5 fruit fly cellular contexts compared by ENCODE assay signal in genomic region chr3L:13237056-13237455, dm6.
TF ChIP-seq lines count a peak whose summit lies in the region.

No protein-coding gene starts in this region.

- no peak for TF ChIP-seq CTCF in whole organism, embryonic (GFP tag; optimal IDR thresholded peaks at IDR 0.05; lab: Kevin White, UChicago)

TF ChIP-seq in whole organism, adult, 20 proteins besides CTCF, POLR2A, EP300 and RAD21:
- TF ChIP-seq bab1 (GFP tag; optimal IDR thresholded peaks at IDR 0.05; lab: Kevin White, UChicago) (peak; percentile 6), pad (GFP tag; optimal IDR thresholded peaks at IDR 0.05; lab: Kevin White, UChicago) (no peak), CG1620 (GFP tag; optimal IDR thresholded peaks at IDR 0.05; lab: Kevin White, UChicago) (no peak)

TF ChIP-seq in whole organism, embryonic, 481 proteins besides CTCF, POLR2A, EP300 and RAD21 (continues in another document):
- no peak for TF ChIP-seq CG16813 (GFP tag; IDR thresholded peaks at IDR 0.05; lab: Robert Waterston, UW; ENCODE audit: partially characterized antibody)
- TF ChIP-seq CG17802 (tag; optimal IDR thresholded peaks at IDR 0.05; lab: Kevin White, UChicago): no peak
- TF ChIP-seq emc (GFP tag; optimal IDR thresholded peaks at IDR 0.05; lab: Kevin White, UChicago): no peak
- no peak for TF ChIP-seq ttk (GFP tag; IDR thresholded peaks at IDR 0.05; lab: Robert Waterston, UW)
- no peak for TF ChIP-seq eyg (GFP tag; optimal IDR thresholded peaks at IDR 0.05; lab: Kevin White, UChicago)
- TF ChIP-seq disco-r (GFP tag; optimal IDR thresholded peaks at IDR 0.05; lab: Kevin White, UChicago): no peak
- no peak for TF ChIP-seq CG42726 (GFP tag; IDR thresholded peaks at IDR 0.05; lab: Robert Waterston, UW; ENCODE audit: partially characterized antibody)
- no peak for TF ChIP-seq CG15479 (GFP tag; optimal IDR thresholded peaks at IDR 0.05; lab: Kevin White, UChicago)
- TF ChIP-seq ham (GFP tag; IDR thresholded peaks at IDR 0.05; lab: Robert Waterston, UW): no peak
- TF ChIP-seq CkIIα-i1 (GFP tag; IDR thresholded peaks at IDR 0.05; lab: Robert Waterston, UW): no peak
- no peak for TF ChIP-seq toy (GFP tag; IDR thresholded peaks at IDR 0.05; lab: Robert Waterston, UW)
- no peak for TF ChIP-seq CG1602 (GFP tag; optimal IDR thresholded peaks at IDR 0.05; lab: Kevin White, UChicago)
- no peak for TF ChIP-seq CG1603 (tag; optimal IDR thresholded peaks at IDR 0.05; lab: Kevin White, UChicago)
- TF ChIP-seq Abd-B (GFP tag; optimal IDR thresholded peaks at IDR 0.05; lab: Kevin White, UChicago): no peak
- TF ChIP-seq Hr51 (GFP tag; optimal IDR thresholded peaks at IDR 0.05; lab: Kevin White, UChicago): peak in 1 of 2 experiments; percentile 28
- no peak for TF ChIP-seq az2 (GFP tag; optimal IDR thresholded peaks at IDR 0.05; lab: Kevin White, UChicago)
- no peak for TF ChIP-seq CG31365 (tag; optimal IDR thresholded peaks at IDR 0.05; lab: Kevin White, UChicago)
- no peak for TF ChIP-seq Oli (tag; optimal IDR thresholded peaks at IDR 0.05; lab: Kevin White, UChicago)
- TF ChIP-seq sim (GFP tag; IDR thresholded peaks at IDR 0.05; lab: Robert Waterston, UW): no peak
- TF ChIP-seq CG30431 (GFP tag; optimal IDR thresholded peaks at IDR 0.05; lab: Kevin White, UChicago): no peak
- TF ChIP-seq sna (GFP tag; IDR thresholded peaks at IDR 0.05; lab: Robert Waterston, UW; ENCODE audit: partially characterized antibody): no peak
- no peak for TF ChIP-seq CG17186 (GFP tag; optimal IDR thresholded peaks at IDR 0.05; lab: Kevin White, UChicago)
- TF ChIP-seq ERR (GFP tag; optimal IDR thresholded peaks at IDR 0.05; lab: Kevin White, UChicago): no peak

TF ChIP-seq in whole organism, prepupa, 60 proteins besides CTCF, POLR2A, EP300 and RAD21:
- TF ChIP-seq dsx (GFP tag; optimal IDR thresholded peaks at IDR 0.05; lab: Kevin White, UChicago; ENCODE audit: poor library complexity, severe bottlenecking) (peak; percentile 46), CG6276 (GFP tag; optimal IDR thresholded peaks at IDR 0.05; lab: Kevin White, UChicago) (peak; percentile 17), CG3032 (tag; optimal IDR thresholded peaks at IDR 0.05; lab: Kevin White, UChicago) (peak; percentile 24), CG32006 (GFP tag; optimal IDR thresholded peaks at IDR 0.05; lab: Kevin White, UChicago) (peak; percentile 29), CG15336 (GFP tag; IDR thresholded peaks at IDR 0.05; lab: Robert Waterston, UW) (0 out of 2 replicates have a peak, but pooled peaks have one; percentile 12), Ets21C (GFP tag; optimal IDR thresholded peaks at IDR 0.05; lab: Kevin White, UChicago) (no peak)
TF ChIP-seq in whole organism, prepupa: peak in this region for 5.

TF ChIP-seq in whole organism, pupa, 21 proteins besides CTCF, POLR2A, EP300 and RAD21:
- TF ChIP-seq Pif1A (GFP tag; optimal IDR thresholded peaks at IDR 0.05; lab: Kevin White, UChicago) (no peak), CG12605 (GFP tag; IDR thresholded peaks at IDR 0.05; lab: Robert Waterston, UW) (no peak; the same call in 1 of the 2 replicates), CG9948 (tag; optimal IDR thresholded peaks at IDR 0.05; lab: Kevin White, UChicago) (peak; percentile 18), fd96Ca (GFP tag; IDR thresholded peaks at IDR 0.05; lab: Robert Waterston, UW) (no peak), Pif1B (GFP tag; optimal IDR thresholded peaks at IDR 0.05; lab: Kevin White, UChicago) (no peak), CG34367 (tag; optimal IDR thresholded peaks at IDR 0.05; lab: Kevin White, UChicago) (no peak), gl (tag; optimal IDR thresholded peaks at IDR 0.05; lab: Kevin White, UChicago) (no peak), CG13204 (GFP tag; optimal IDR thresholded peaks at IDR 0.05; lab: Kevin White, UChicago) (no peak), CG32121 (GFP tag; IDR thresholded peaks at IDR 0.05; lab: Robert Waterston, UW) (no peak), Ets98B (GFP tag; IDR thresholded peaks at IDR 0.05; lab: Robert Waterston, UW) (no peak), CG15710 (tag; optimal IDR thresholded peaks at IDR 0.05; lab: Kevin White, UChicago) (peak; percentile 4), CG8159 (tag; optimal IDR thresholded peaks at IDR 0.05; lab: Kevin White, UChicago) (peak; percentile 23), CG14655 (GFP tag; optimal IDR thresholded peaks at IDR 0.05; lab: Kevin White, UChicago) (peak; percentile 29), rn (GFP tag; IDR thresholded peaks at IDR 0.05; lab: Robert Waterston, UW) (no peak), CG4496 (GFP tag; IDR thresholded peaks at IDR 0.05; lab: Robert Waterston, UW) (no peak), CG8301 (tag; optimal IDR thresholded peaks at IDR 0.05; lab: Kevin White, UChicago) (no peak), EcR (GFP tag; optimal IDR thresholded peaks at IDR 0.05; lab: Kevin White, UChicago) (peak; percentile 16), Snoo (tag; optimal IDR thresholded peaks at IDR 0.05; lab: Kevin White, UChicago) (no peak), CG10348 (GFP tag; IDR thresholded peaks at IDR 0.05; lab: Robert Waterston, UW) (no peak)

TF ChIP-seq in whole organism, wandering third instar larva, 38 proteins besides CTCF, POLR2A, EP300 and RAD21:
- no peak for TF ChIP-seq pan (optimal IDR thresholded peaks at IDR 0.05; lab: Kevin White, UChicago)
- peak; percentile 15 for TF ChIP-seq Dfd (GFP tag; optimal IDR thresholded peaks at IDR 0.05; lab: Kevin White, UChicago)
- no peak for TF ChIP-seq sage (GFP tag; optimal IDR thresholded peaks at IDR 0.05; lab: Kevin White, UChicago)
- no peak for TF ChIP-seq br (GFP tag; optimal IDR thresholded peaks at IDR 0.05; lab: Kevin White, UChicago)
